Fruit fly (Drosophila melanogaster): ENCODE data around the gene CG13101.

CG13101 gene

dm6 chr2L:8998237-8998636, 13.6 kb upstream of the CG13101 start, which contains the start of gene Try29F:
Try29F (plus strand) TSS chr2L:8998537.
- no peak for TF ChIP-seq CG11617 (GFP tag; optimal IDR thresholded peaks at IDR 0.05)
- no peak for TF ChIP-seq toe (GFP tag; optimal IDR thresholded peaks at IDR 0.05)
- TF ChIP-seq cic (GFP tag; optimal IDR thresholded peaks at IDR 0.05) = no peak
- no peak for TF ChIP-seq Crg-1 (GFP tag; optimal IDR thresholded peaks at IDR 0.05)
- TF ChIP-seq CG14711 (tag; optimal IDR thresholded peaks at IDR 0.05) = no peak
- TF ChIP-seq kay (GFP tag; ENCODE audit: borderline replicate concordance) = no peak

dm6 chr2L:8997285-8997684, 12.6 kb upstream of the CG13101 start, which contains the start of the genes alien and CG18661:
alien (minus strand) TSS chr2L:8997379.
CG18661 (plus strand) TSS chr2L:8997605.
- TF ChIP-seq CG33017 (tag; optimal IDR thresholded peaks at IDR 0.05) = peak; percentile 31
- TF ChIP-seq ovo (GFP tag; optimal IDR thresholded peaks at IDR 0.05) = peak; percentile 28
- TF ChIP-seq cnc (optimal IDR thresholded peaks at IDR 0.05) = no peak
- peak; percentile 59 for TF ChIP-seq Crg-1 (GFP tag; optimal IDR thresholded peaks at IDR 0.05)
- TF ChIP-seq CG5204 (GFP tag; optimal IDR thresholded peaks at IDR 0.05) = peak; percentile 88
- peak; percentile 68 for TF ChIP-seq CG12768 (GFP tag; optimal IDR thresholded peaks at IDR 0.05)
- TF ChIP-seq cic (GFP tag; optimal IDR thresholded peaks at IDR 0.05) = peak; percentile 29
- peak; percentile 84 for TF ChIP-seq Hr96 (GFP tag; optimal IDR thresholded peaks at IDR 0.05)
- peak; percentile 71 for TF ChIP-seq bab1 (GFP tag; optimal IDR thresholded peaks at IDR 0.05)
- peak; percentile 74 for TF ChIP-seq CG14711 (tag; optimal IDR thresholded peaks at IDR 0.05)
- peak; percentile 36 for TF ChIP-seq tj (GFP tag; optimal IDR thresholded peaks at IDR 0.05)
- TF ChIP-seq pad (GFP tag; optimal IDR thresholded peaks at IDR 0.05) = peak; percentile 51
- peak; percentile 56 for TF ChIP-seq CG11617 (GFP tag; optimal IDR thresholded peaks at IDR 0.05)
- TF ChIP-seq Mnt (GFP tag; optimal IDR thresholded peaks at IDR 0.05) = peak; percentile 55
- TF ChIP-seq CG7101 (tag; optimal IDR thresholded peaks at IDR 0.05) = peak; percentile 74
- peak; percentile 76 for TF ChIP-seq CG1620 (GFP tag; optimal IDR thresholded peaks at IDR 0.05)
- TF ChIP-seq Clk (GFP tag; optimal IDR thresholded peaks at IDR 0.05) = peak; percentile 92
- TF ChIP-seq toe (GFP tag; optimal IDR thresholded peaks at IDR 0.05) = peak; percentile 89
- TF ChIP-seq CG7045 (GFP tag; optimal IDR thresholded peaks at IDR 0.05) = peak; percentile 80
- TF ChIP-seq kay (GFP tag; ENCODE audit: borderline replicate concordance) = peak; percentile 98

- no peak for TF ChIP-seq tj (GFP tag; optimal IDR thresholded peaks at IDR 0.05)
- TF ChIP-seq cnc (optimal IDR thresholded peaks at IDR 0.05) = no peak
These were observed 9.2 kb upstream of the CG13101 start, which contains the start of gene CG17906 for dm6 chr2L:8993650-8994441. CG17906 (plus strand) TSS chr2L:8994391.

dm6 chr2L:8991583-8991982, 6.9 kb upstream of the CG13101 start, which contains the start of gene CG9555:
CG9555 (plus strand) TSS chr2L:8991735.
- no peak for TF ChIP-seq Clk (GFP tag; optimal IDR thresholded peaks at IDR 0.05)
- TF ChIP-seq cic (GFP tag; optimal IDR thresholded peaks at IDR 0.05) = peak; percentile 36
- peak; percentile 56 for TF ChIP-seq Mnt (GFP tag; optimal IDR thresholded peaks at IDR 0.05)
- no peak for TF ChIP-seq kay (GFP tag; ENCODE audit: borderline replicate concordance)

- TF ChIP-seq CG7045 (GFP tag; optimal IDR thresholded peaks at IDR 0.05) (no peak), Hr96 (GFP tag; optimal IDR thresholded peaks at IDR 0.05) (no peak), cnc (optimal IDR thresholded peaks at IDR 0.05) (no peak), CG11617 (GFP tag; optimal IDR thresholded peaks at IDR 0.05) (no peak), CG5204 (GFP tag; optimal IDR thresholded peaks at IDR 0.05) (no peak), Crg-1 (GFP tag; optimal IDR thresholded peaks at IDR 0.05) (no peak), cic (GFP tag; optimal IDR thresholded peaks at IDR 0.05) (no peak), kay (GFP tag; ENCODE audit: borderline replicate concordance) (peak; percentile 10), CG12768 (GFP tag; optimal IDR thresholded peaks at IDR 0.05) (no peak), pad (GFP tag; optimal IDR thresholded peaks at IDR 0.05) (peak; percentile 59), CG33017 (tag; optimal IDR thresholded peaks at IDR 0.05) (no peak), ovo (GFP tag; optimal IDR thresholded peaks at IDR 0.05) (peak; percentile 80), CG7101 (tag; optimal IDR thresholded peaks at IDR 0.05) (no peak), tj (GFP tag; optimal IDR thresholded peaks at IDR 0.05) (peak; percentile 39), toe (GFP tag; optimal IDR thresholded peaks at IDR 0.05) (no peak), Mnt (GFP tag; optimal IDR thresholded peaks at IDR 0.05) (peak; percentile 83), bab1 (GFP tag; optimal IDR thresholded peaks at IDR 0.05) (no peak), CG14711 (tag; optimal IDR thresholded peaks at IDR 0.05) (no peak), Clk (GFP tag; optimal IDR thresholded peaks at IDR 0.05) (no peak), CG1620 (GFP tag; optimal IDR thresholded peaks at IDR 0.05) (no peak)
These were observed 4.4 kb upstream of the CG13101 start, which contains the start of gene rost for dm6 chr2L:8989037-8989591. rost (minus strand) TSS chr2L:8989539.

dm6 chr2L:8987251-8987937, 2.7 kb upstream of the CG13101 start:
- TF ChIP-seq kay (GFP tag; ENCODE audit: borderline replicate concordance) (peak; percentile 77), Hr96 (GFP tag; optimal IDR thresholded peaks at IDR 0.05) (no peak), cic (GFP tag; optimal IDR thresholded peaks at IDR 0.05) (peak; percentile 7), CG33017 (tag; optimal IDR thresholded peaks at IDR 0.05) (no peak)

Measured in whole organism, adult.